Fruit fly (Drosophila melanogaster): Measurements from ENCODE around the gene Syx4.
A peak's percentile ranks its signal among the peaks of the same experiment; 100 is the strongest.

Gene Syx4

DNA sequence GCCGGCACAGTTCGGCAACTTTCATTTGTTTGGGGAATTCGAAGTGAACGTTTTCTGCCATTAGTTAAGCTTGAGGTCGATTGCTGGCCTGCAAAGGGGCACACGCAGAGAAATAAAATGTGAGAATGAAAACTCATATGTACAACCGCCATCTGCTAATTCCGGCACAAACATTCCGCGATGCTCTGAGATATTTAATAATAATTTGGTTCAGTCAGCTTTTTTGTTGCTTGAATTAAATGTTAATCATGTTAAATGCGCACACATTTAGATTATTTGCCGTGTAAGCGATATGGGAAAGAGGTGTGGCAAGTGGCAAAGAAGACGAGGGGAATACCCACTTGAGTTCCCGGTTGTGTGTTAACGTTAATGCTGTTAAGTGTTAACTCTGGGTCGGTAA is 13.5 kb upstream of the Syx4 start:
- TF ChIP-seq D1 (tag; optimal IDR thresholded peaks at IDR 0.05) = no peak
- TF ChIP-seq gl (tag; optimal IDR thresholded peaks at IDR 0.05) = no peak
- no peak for TF ChIP-seq rn (GFP tag; IDR thresholded peaks at IDR 0.05)
- no peak for TF ChIP-seq CG17806 (tag; optimal IDR thresholded peaks at IDR 0.05)
- TF ChIP-seq Snoo (tag; optimal IDR thresholded peaks at IDR 0.05) = no peak
- TF ChIP-seq CG15710 (tag; optimal IDR thresholded peaks at IDR 0.05) = no peak
- TF ChIP-seq CG8301 (tag; optimal IDR thresholded peaks at IDR 0.05) = no peak
- TF ChIP-seq CG4496 (GFP tag; IDR thresholded peaks at IDR 0.05) = no peak
- TF ChIP-seq CG8159 (tag; optimal IDR thresholded peaks at IDR 0.05) = no peak
- no peak for TF ChIP-seq Ets98B (GFP tag; IDR thresholded peaks at IDR 0.05)
- TF ChIP-seq CG34367 (tag; optimal IDR thresholded peaks at IDR 0.05) = no peak
- TF ChIP-seq CG14655 (GFP tag; optimal IDR thresholded peaks at IDR 0.05) = no peak

DNA sequence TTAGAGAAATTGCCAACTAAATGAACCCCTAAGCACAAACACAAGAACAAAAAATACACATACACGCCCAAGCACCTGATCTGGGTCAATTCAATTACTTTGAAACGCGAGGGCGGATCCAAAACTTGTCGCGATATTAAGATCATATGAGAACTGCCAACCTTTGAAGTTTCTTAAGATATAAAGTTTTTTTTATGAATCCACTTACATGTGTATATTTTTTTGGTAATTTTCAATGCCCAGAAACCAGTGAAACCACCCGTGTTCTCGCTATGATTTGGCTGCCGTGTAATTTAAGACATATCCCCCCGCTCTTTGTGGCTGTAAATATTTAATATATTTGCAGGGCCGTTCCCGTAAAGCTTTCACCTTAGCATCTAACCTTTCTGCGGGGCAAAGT is 5.8 kb upstream of the Syx4 start:
- TF ChIP-seq Pif1B (GFP tag; optimal IDR thresholded peaks at IDR 0.05) (no peak), D1 (tag; optimal IDR thresholded peaks at IDR 0.05) (no peak), CG9948 (tag; optimal IDR thresholded peaks at IDR 0.05) (no peak), CG32121 (GFP tag; IDR thresholded peaks at IDR 0.05) (no peak), Ets98B (GFP tag; IDR thresholded peaks at IDR 0.05) (no peak), fd96Ca (GFP tag; IDR thresholded peaks at IDR 0.05) (no peak), CG34367 (tag; optimal IDR thresholded peaks at IDR 0.05) (no peak), CG14655 (GFP tag; optimal IDR thresholded peaks at IDR 0.05) (no peak), CG13204 (GFP tag; optimal IDR thresholded peaks at IDR 0.05) (no peak), CG12605 (GFP tag; IDR thresholded peaks at IDR 0.05) (no peak), CG10348 (GFP tag; IDR thresholded peaks at IDR 0.05) (no peak), rn (GFP tag; IDR thresholded peaks at IDR 0.05) (no peak), EcR (GFP tag; optimal IDR thresholded peaks at IDR 0.05) (no peak), CG8159 (tag; optimal IDR thresholded peaks at IDR 0.05) (no peak), CG8301 (tag; optimal IDR thresholded peaks at IDR 0.05) (no peak), Snoo (tag; optimal IDR thresholded peaks at IDR 0.05) (no peak), Pif1A (GFP tag; optimal IDR thresholded peaks at IDR 0.05) (no peak), gl (tag; optimal IDR thresholded peaks at IDR 0.05) (no peak)

dm6 chrX:2743601-2744000 is 275 bp downstream of the Syx4 start:
- TF ChIP-seq fd96Ca (GFP tag; IDR thresholded peaks at IDR 0.05) (no peak), CG12605 (GFP tag; IDR thresholded peaks at IDR 0.05) (0 out of 2 replicates have a peak, but pooled peaks have one; percentile 4), CG15710 (tag; optimal IDR thresholded peaks at IDR 0.05) (no peak)

dm6 chrX:2743020-2743419 is 856 bp downstream of the Syx4 start:
- no peak for TF ChIP-seq CG15710 (tag; optimal IDR thresholded peaks at IDR 0.05)
- peak; percentile 80 for TF ChIP-seq Ets98B (GFP tag; IDR thresholded peaks at IDR 0.05)
- TF ChIP-seq fd96Ca (GFP tag; IDR thresholded peaks at IDR 0.05) = peak; percentile 74
- peak; percentile 79 for TF ChIP-seq CG4496 (GFP tag; IDR thresholded peaks at IDR 0.05)
- TF ChIP-seq CG8159 (tag; optimal IDR thresholded peaks at IDR 0.05) = no peak
- no peak for TF ChIP-seq CG9948 (tag; optimal IDR thresholded peaks at IDR 0.05)
- peak; percentile 25; the same call in 1 of the 2 replicates for TF ChIP-seq CG12605 (GFP tag; IDR thresholded peaks at IDR 0.05)
- TF ChIP-seq Snoo (tag; optimal IDR thresholded peaks at IDR 0.05) = peak; percentile 1
- no peak for TF ChIP-seq CG34367 (tag; optimal IDR thresholded peaks at IDR 0.05)
- peak; percentile 17 for TF ChIP-seq Pif1A (GFP tag; optimal IDR thresholded peaks at IDR 0.05)
- TF ChIP-seq CG32121 (GFP tag; IDR thresholded peaks at IDR 0.05) = peak; percentile 75

- TF ChIP-seq CG17806 (tag; optimal IDR thresholded peaks at IDR 0.05) (no peak), EcR (GFP tag; optimal IDR thresholded peaks at IDR 0.05) (no peak), CG8159 (tag; optimal IDR thresholded peaks at IDR 0.05) (peak; percentile 12), CG32121 (GFP tag; IDR thresholded peaks at IDR 0.05) (peak; percentile 45; the same call in 1 of the 2 replicates), CG9948 (tag; optimal IDR thresholded peaks at IDR 0.05) (peak; percentile 8), CG15710 (tag; optimal IDR thresholded peaks at IDR 0.05) (peak; percentile 41), CG34367 (tag; optimal IDR thresholded peaks at IDR 0.05) (peak; percentile 30), rn (GFP tag; IDR thresholded peaks at IDR 0.05) (no peak), Pif1A (GFP tag; optimal IDR thresholded peaks at IDR 0.05) (peak; percentile 50), CG12605 (GFP tag; IDR thresholded peaks at IDR 0.05) (peak; percentile 85), CG10348 (GFP tag; IDR thresholded peaks at IDR 0.05) (no peak), fd96Ca (GFP tag; IDR thresholded peaks at IDR 0.05) (no peak), Ets98B (GFP tag; IDR thresholded peaks at IDR 0.05) (peak; percentile 62; the same call in 1 of the 2 replicates), D1 (tag; optimal IDR thresholded peaks at IDR 0.05) (no peak), Pif1B (GFP tag; optimal IDR thresholded peaks at IDR 0.05) (peak; percentile 55), Snoo (tag; optimal IDR thresholded peaks at IDR 0.05) (no peak), gl (tag; optimal IDR thresholded peaks at IDR 0.05) (peak; percentile 65), CG8301 (tag; optimal IDR thresholded peaks at IDR 0.05) (peak; percentile 3), CG14655 (GFP tag; optimal IDR thresholded peaks at IDR 0.05) (no peak), CG13204 (GFP tag; optimal IDR thresholded peaks at IDR 0.05) (no peak), CG4496 (GFP tag; IDR thresholded peaks at IDR 0.05) (peak; percentile 59; the same call in 2 of the 3 replicates)
Measured at dm6 chrX:2742067-2742466, 1.8 kb downstream of the Syx4 start.

DNA sequence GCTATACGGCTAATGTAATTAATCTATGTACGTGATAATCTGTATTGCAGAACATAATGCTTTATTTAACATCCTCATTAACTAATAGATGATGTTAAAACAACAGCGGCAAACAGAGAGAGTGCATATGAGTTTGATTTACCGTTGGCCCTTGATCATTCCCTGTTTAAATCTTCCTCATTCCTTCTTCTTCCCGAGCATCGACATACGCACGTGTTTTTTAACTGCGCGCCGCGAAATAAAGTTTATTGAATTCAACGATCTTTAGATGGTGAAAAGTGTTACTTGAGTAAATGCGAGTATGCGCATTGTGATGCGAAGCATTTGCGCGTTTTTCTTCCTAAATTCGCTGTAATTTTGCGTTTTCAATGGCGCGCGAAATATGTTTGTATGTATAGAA is 3.8 kb downstream of the Syx4 start, which contains the start of gene kirre:
Gene kirre (plus strand): TSS at position 301 of the 400 bp plus-strand sequence.
- TF ChIP-seq Pif1A (GFP tag; optimal IDR thresholded peaks at IDR 0.05) = no peak
- TF ChIP-seq gl (tag; optimal IDR thresholded peaks at IDR 0.05) = no peak
- no peak for TF ChIP-seq CG13204 (GFP tag; optimal IDR thresholded peaks at IDR 0.05)
- no peak for TF ChIP-seq CG34367 (tag; optimal IDR thresholded peaks at IDR 0.05)
- no peak for TF ChIP-seq CG12605 (GFP tag; IDR thresholded peaks at IDR 0.05)
- no peak for TF ChIP-seq CG14655 (GFP tag; optimal IDR thresholded peaks at IDR 0.05)
- TF ChIP-seq CG17806 (tag; optimal IDR thresholded peaks at IDR 0.05) = no peak
- no peak for TF ChIP-seq Pif1B (GFP tag; optimal IDR thresholded peaks at IDR 0.05)
- no peak for TF ChIP-seq CG8159 (tag; optimal IDR thresholded peaks at IDR 0.05)
- no peak for TF ChIP-seq D1 (tag; optimal IDR thresholded peaks at IDR 0.05)
- no peak for TF ChIP-seq Snoo (tag; optimal IDR thresholded peaks at IDR 0.05)
- no peak for TF ChIP-seq Ets98B (GFP tag; IDR thresholded peaks at IDR 0.05)
- TF ChIP-seq CG8301 (tag; optimal IDR thresholded peaks at IDR 0.05) = no peak
- TF ChIP-seq CG32121 (GFP tag; IDR thresholded peaks at IDR 0.05) = no peak
- no peak for TF ChIP-seq CG4496 (GFP tag; IDR thresholded peaks at IDR 0.05)
- TF ChIP-seq CG9948 (tag; optimal IDR thresholded peaks at IDR 0.05) = no peak
- no peak for TF ChIP-seq CG10348 (GFP tag; IDR thresholded peaks at IDR 0.05)
- no peak for TF ChIP-seq rn (GFP tag; IDR thresholded peaks at IDR 0.05)
- TF ChIP-seq CG15710 (tag; optimal IDR thresholded peaks at IDR 0.05) = no peak
- TF ChIP-seq EcR (GFP tag; optimal IDR thresholded peaks at IDR 0.05) = no peak

All from whole organism, pupa.